Worm (Caenorhabditis elegans): ENCODE measurements around the gene cut-6.

- TF ChIP-seq ztf-11 (tag; optimal IDR thresholded peaks at IDR 0.05) = no peak
- TF ChIP-seq madf-9 (GFP tag; conservative IDR thresholded peaks at IDR 0.05) = no peak
Measured at ce11 chrIII:10875132-10875531, 36.1 kb upstream of the cut-6 start, which contains the start of gene C44B9.2.

Measured in whole organism, L4 larva.